Worm (Caenorhabditis elegans): ENCODE data around the gene B0303.4.

Gene B0303.4

DNA sequence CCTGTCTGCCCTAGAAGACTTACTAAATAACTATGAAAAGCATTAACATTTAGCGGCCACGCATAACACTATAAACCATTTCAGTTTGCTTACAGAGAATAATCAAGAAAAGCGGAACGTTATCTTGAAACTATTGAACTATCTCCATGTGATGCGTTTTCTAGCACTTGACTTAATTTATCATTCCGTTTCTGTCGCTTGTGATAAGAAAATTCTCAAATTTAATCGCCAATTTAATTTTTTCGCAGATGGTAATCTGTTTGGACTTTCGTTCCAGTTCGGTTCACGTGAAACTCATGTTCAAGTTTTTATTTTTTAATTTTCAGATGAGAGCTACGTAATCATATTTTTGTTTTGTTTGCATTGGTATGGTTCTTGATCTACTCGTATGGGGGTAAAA, 32.7 kb upstream of the B0303.4 start:
- TF ChIP-seq tbp1 (GFP tag; optimal IDR thresholded peaks at IDR 0.05) (peak; percentile 47), lin-40 (tag; optimal IDR thresholded peaks at IDR 0.05) (peak; percentile 10), nhr-80 (tag; optimal IDR thresholded peaks at IDR 0.05) (peak; percentile 76), cebp-1 (GFP tag; IDR thresholded peaks at IDR 0.05) (no peak), cebp-1 (tag; optimal IDR thresholded peaks at IDR 0.05) (peak; percentile 21), pbrm-1 (GFP tag; IDR thresholded peaks at IDR 0.05) (no peak), sea-2 (GFP tag; IDR thresholded peaks at IDR 0.05) (no peak), let-607 (tag; optimal IDR thresholded peaks at IDR 0.05) (peak in 1 of 2 experiments; percentile 20), athp-1 (tag; optimal IDR thresholded peaks at IDR 0.05) (no peak), egl-44 (GFP tag; IDR thresholded peaks at IDR 0.05) (no peak)

DNA sequence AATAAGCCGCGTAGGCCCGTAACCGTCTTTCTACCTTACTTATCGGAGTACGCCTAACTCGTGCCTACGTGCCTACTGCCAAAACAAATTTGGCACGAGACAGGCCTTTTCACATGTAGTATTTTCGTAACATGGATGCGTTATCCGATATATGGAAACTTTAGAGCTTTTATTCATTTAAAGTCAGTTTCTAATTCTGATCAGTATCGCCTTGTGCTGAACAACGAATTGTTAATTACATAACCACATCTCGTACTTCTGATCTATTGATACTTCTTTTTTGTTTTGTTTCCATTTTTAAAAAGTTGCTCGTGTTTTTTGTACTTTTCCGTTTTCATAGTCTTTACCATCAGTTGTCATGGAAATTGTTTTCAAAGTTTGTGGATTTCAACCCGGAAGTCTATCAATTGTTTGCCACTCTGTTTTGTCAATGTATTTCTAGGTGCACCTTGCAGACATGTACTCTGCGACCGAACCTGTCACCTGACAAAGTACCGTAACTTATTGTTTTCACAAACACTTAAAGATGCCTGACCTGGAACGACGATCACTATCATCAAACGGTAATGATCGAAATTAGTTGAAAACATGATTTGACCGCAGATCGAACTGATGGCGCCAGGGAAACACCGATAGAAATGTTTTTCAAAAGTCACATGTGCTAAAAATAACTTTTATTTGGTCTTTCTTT, 31.8 kb upstream of the B0303.4 start:
- TF ChIP-seq let-607 (tag; optimal IDR thresholded peaks at IDR 0.05) (no peak), ets-4 (GFP tag; optimal IDR thresholded peaks at IDR 0.05) (peak; percentile 41), tbp1 (GFP tag; optimal IDR thresholded peaks at IDR 0.05) (no peak), F37B4.10 (GFP tag; IDR thresholded peaks at IDR 0.05) (0 out of 2 replicates have a peak, but pooled peaks have one; percentile 62), ama-1 (optimal IDR thresholded peaks at IDR 0.05) (peak; percentile 34), ama-1 (GFP tag; optimal IDR thresholded peaks at IDR 0.05) (no peak), ceh-58 (GFP tag; IDR thresholded peaks at IDR 0.05) (no peak), madf-8 (GFP tag; conservative IDR thresholded peaks at IDR 0.05) (no peak), snpc-4 (GFP tag; optimal IDR thresholded peaks at IDR 0.05) (no peak), snpc-4 (tag; optimal IDR thresholded peaks at IDR 0.05) (no peak), egl-44 (GFP tag; IDR thresholded peaks at IDR 0.05) (no peak), T26A5.8 (tag; optimal IDR thresholded peaks at IDR 0.05) (no peak), F57C9.4 (tag; optimal IDR thresholded peaks at IDR 0.05) (no peak), ceh-40 (GFP tag; IDR thresholded peaks at IDR 0.05) (no peak), tbx-9 (tag; optimal IDR thresholded peaks at IDR 0.05; ENCODE audit: borderline replicate concordance) (no peak), rpc-1 (optimal IDR thresholded peaks at IDR 0.05) (no peak), rpc-1 (tag; optimal IDR thresholded peaks at IDR 0.05) (no peak), F57A8.1 (GFP tag; optimal IDR thresholded peaks at IDR 0.05) (no peak), F52B5.7 (tag; optimal IDR thresholded peaks at IDR 0.05) (no peak)

DNA sequence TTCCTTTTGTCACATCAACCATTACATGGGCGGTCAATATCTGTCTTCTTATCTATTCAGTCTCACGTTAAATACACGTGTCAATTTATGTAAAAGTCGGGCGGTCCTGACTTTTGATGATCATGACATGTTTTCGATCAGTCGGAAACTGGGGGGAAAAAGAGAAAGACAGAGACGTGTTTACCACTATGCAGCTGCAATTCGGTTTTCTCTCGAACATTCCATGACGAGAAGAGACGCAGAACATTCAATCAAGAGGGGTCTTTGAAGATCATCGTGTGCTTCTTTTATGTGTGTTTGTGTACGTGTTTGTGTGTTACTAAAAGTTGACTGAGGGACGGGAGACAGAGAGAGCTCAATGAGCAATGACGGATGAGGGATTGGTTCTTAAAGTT, 31.3 kb upstream of the B0303.4 start:
- TF ChIP-seq zfh-2 (GFP tag; conservative IDR thresholded peaks at IDR 0.05), result no peak
- peak; percentile 64; the same call in 1 of the 2 replicates for TF ChIP-seq C06A6.2 (GFP tag; conservative IDR thresholded peaks at IDR 0.05)
- 0 out of 2 replicates have a peak, but pooled peaks have one; percentile 79 for TF ChIP-seq bed-1 (GFP tag; IDR thresholded peaks at IDR 0.05)
- TF ChIP-seq mcd-1 (GFP tag; IDR thresholded peaks at IDR 0.05), result peak; percentile 46; the same call in 1 of the 2 replicates
- no peak for TF ChIP-seq rpc-1 (optimal IDR thresholded peaks at IDR 0.05)
- TF ChIP-seq rpc-1 (tag; optimal IDR thresholded peaks at IDR 0.05), result no peak
- peak; percentile 39 for TF ChIP-seq ZK185.1 (tag; optimal IDR thresholded peaks at IDR 0.05; ENCODE audit: poor library complexity, severe bottlenecking)
- peak; percentile 35 for TF ChIP-seq unc-62 (GFP tag; optimal IDR thresholded peaks at IDR 0.05)
- no peak for TF ChIP-seq Y56A3A.18 (GFP tag; IDR thresholded peaks at IDR 0.05)
- no peak for TF ChIP-seq nhr-120 (GFP tag; IDR thresholded peaks at IDR 0.05)
- TF ChIP-seq sptf-2 (GFP tag; optimal IDR thresholded peaks at IDR 0.05), result no peak
- TF ChIP-seq F37B4.10 (GFP tag; IDR thresholded peaks at IDR 0.05), result no peak
- TF ChIP-seq akir-1 (GFP tag; optimal IDR thresholded peaks at IDR 0.05), result no peak
- peak; percentile 53; the same call in 1 of the 2 replicates for TF ChIP-seq let-526 (GFP tag; IDR thresholded peaks at IDR 0.05)
- peak; percentile 72 for TF ChIP-seq attf-5 (GFP tag; optimal IDR thresholded peaks at IDR 0.05)
- peak; percentile 47; the same call in 1 of the 2 replicates for TF ChIP-seq pbrm-1 (GFP tag; IDR thresholded peaks at IDR 0.05)
- no peak for TF ChIP-seq hmg-20 (GFP tag; IDR thresholded peaks at IDR 0.05)
- peak; percentile 60 for TF ChIP-seq gei-17 (GFP tag; optimal IDR thresholded peaks at IDR 0.05)
- no peak for TF ChIP-seq snpc-1.3 (tag; optimal IDR thresholded peaks at IDR 0.05; ENCODE audit: insufficient read depth)
- TF ChIP-seq ccch-3 (GFP tag; optimal IDR thresholded peaks at IDR 0.05), result no peak
- no peak for TF ChIP-seq F55B11.4 (tag; optimal IDR thresholded peaks at IDR 0.05; ENCODE audit: borderline replicate concordance, insufficient read depth)
- no peak for TF ChIP-seq xnd-1 (tag; optimal IDR thresholded peaks at IDR 0.05)
- TF ChIP-seq hlh-12 (tag; optimal IDR thresholded peaks at IDR 0.05), result no peak
- TF ChIP-seq rec-8 (tag; optimal IDR thresholded peaks at IDR 0.05), result no peak
